Worm (Caenorhabditis elegans) whole organism, L4 larva: ENCODE measurements around the gene lars-1.

Experiments
- F10B5.3 ChIP-seq: sonication (generic microtip); optimal IDR thresholded peaks from 2 replicates; lab custom pipeline; 2016; ENCODE audit warnings: mild to moderate bottlenecking, missing genetic modification characterization, missing compliant biosample characterization
- Y75B8A.6 ChIP-seq: fragments of 200-800 bp; sonication (Bioruptor generic); IDR thresholded peaks from 2 replicates; pipeline ENCODE4 v1.3.6; 2022; ENCODE audit warnings: missing genetic modification reagents, missing genetic modification characterization, missing compliant biosample characterization
- ceh-20 ChIP-seq: fragments of 200-800 bp; sonication (Bioruptor generic); IDR thresholded peaks from 2 replicates; pipeline ENCODE4 v1.3.6; 2022; ENCODE audit warnings: missing genetic modification reagents, missing genetic modification characterization, missing compliant biosample characterization
- ceh-62 ChIP-seq: sonication (generic microtip); optimal IDR thresholded peaks from 2 replicates; lab custom pipeline; 2017; ENCODE audit warnings: missing biosample characterization, missing genetic modification characterization
- cey-2 ChIP-seq: sonication (generic microtip); optimal IDR thresholded peaks from 3 replicates; lab custom pipeline; 2017; ENCODE audit warnings: missing genetic modification characterization, mild to moderate bottlenecking, missing compliant biosample characterization, antibody characterized with exemption, borderline replicate concordance; ENCODE audit not compliant: insufficient read depth
- daf-8 ChIP-seq: fragments of 200-800 bp; sonication (Bioruptor generic); IDR thresholded peaks from 2 replicates; pipeline ENCODE4 v1.3.6; 2022; ENCODE audit warnings: missing genetic modification characterization, missing compliant biosample characterization
- dmd-6 ChIP-seq: fragments of 200-800 bp; sonication (Bioruptor generic); IDR thresholded peaks from 2 replicates; pipeline ENCODE4 v1.3.6; 2022; ENCODE audit warnings: missing genetic modification reagents, missing genetic modification characterization, missing compliant biosample characterization
- duxl-1 ChIP-seq: sonication (generic microtip); optimal IDR thresholded peaks from 2 replicates; lab custom pipeline; 2016; ENCODE audit warnings: mild to moderate bottlenecking, missing genetic modification characterization, moderate library complexity, missing compliant biosample characterization; ENCODE audit not compliant: poor library complexity
- egl-27 ChIP-seq: sonication (generic microtip); optimal IDR thresholded peaks from 3 replicates; lab custom pipeline; 2017; ENCODE audit warnings: missing biosample characterization, missing genetic modification reagents, missing genetic modification characterization
- egl-43 ChIP-seq: fragments of 200-800 bp; sonication (Bioruptor generic); IDR thresholded peaks from 2 replicates; pipeline ENCODE4 v1.3.6; 2022; ENCODE audit warnings: missing genetic modification reagents, missing genetic modification characterization, missing compliant biosample characterization
- hlh-30 ChIP-seq: sonication (generic microtip); optimal IDR thresholded peaks from 2 replicates; lab custom pipeline; 2017; ENCODE audit warnings: antibody characterized with exemption, mild to moderate bottlenecking, missing genetic modification characterization, missing compliant biosample characterization; ENCODE audit not compliant: insufficient read depth
- lin-13 ChIP-seq: fragments of 150-350 bp; optimal IDR thresholded peaks from 2 replicates; lab custom pipeline; 2014; ENCODE audit warnings: missing biosample characterization, missing genetic modification reagents, missing genetic modification characterization
- lin-15B ChIP-seq: fragments of 150-350 bp; sonication (generic microtip); optimal IDR thresholded peaks from 3 replicates; lab custom pipeline; 2014; ENCODE audit warnings: missing biosample characterization, missing genetic modification characterization
- lin-39 ChIP-seq: fragments of 150-350 bp; optimal IDR thresholded peaks from 2 replicates; lab custom pipeline; 2014; ENCODE audit warnings: missing biosample characterization, missing genetic modification reagents, missing genetic modification characterization
- lsy-2 ChIP-seq, 2 experiments: fragments of 150-350 bp in 1 of 2; sonication (generic microtip) in 1 of 2; optimal IDR thresholded peaks; 2 replicates each; lab custom pipeline; 2014 to 2017; ENCODE audit warnings: missing biosample characterization in 2 of 2, missing genetic modification characterization in 2 of 2
- mdl-1 ChIP-seq, 2 experiments: fragments of 150-350 bp in 1 of 2; sonication (generic microtip) in 1 of 2; optimal IDR thresholded peaks; 2 replicates each; lab custom pipeline; 2014 to 2017; ENCODE audit warnings: missing biosample characterization in 2 of 2, missing genetic modification characterization in 2 of 2
- mep-1 ChIP-seq: fragments of 150-350 bp; sonication (generic microtip); optimal IDR thresholded peaks from 3 replicates; lab custom pipeline; 2014; ENCODE audit warnings: missing biosample characterization, missing genetic modification characterization
- mes-2 ChIP-seq: sonication (generic microtip); optimal IDR thresholded peaks from 2 replicates; lab custom pipeline; 2016; ENCODE audit warnings: missing genotype, mild to moderate bottlenecking, missing genetic modification characterization, missing compliant biosample characterization; ENCODE audit not compliant: poor library complexity, severe bottlenecking
- mxl-2 ChIP-seq: fragments of 200-800 bp; sonication (Bioruptor generic); conservative IDR thresholded peaks from 2 replicates; pipeline ENCODE4 v1.3.6; 2022; ENCODE audit warnings: missing genetic modification reagents, missing genetic modification characterization, missing compliant biosample characterization
- nhr-102 ChIP-seq: sonication (generic microtip); optimal IDR thresholded peaks from 2 replicates; lab custom pipeline; 2016; ENCODE audit warnings: mild to moderate bottlenecking, missing genetic modification characterization, moderate library complexity, missing compliant biosample characterization
- nhr-11 ChIP-seq: fragments of 150-350 bp; optimal IDR thresholded peaks from 2 replicates; lab custom pipeline; 2014; ENCODE audit warnings: missing biosample characterization, missing genetic modification characterization
- nhr-28 ChIP-seq: fragments of 150-350 bp; optimal IDR thresholded peaks from 2 replicates; lab custom pipeline; 2014; ENCODE audit warnings: missing biosample characterization, missing genetic modification characterization
- nhr-6 ChIP-seq: fragments of 150-350 bp; optimal IDR thresholded peaks from 2 replicates; lab custom pipeline; 2014; ENCODE audit warnings: missing biosample characterization, missing genetic modification characterization
- php-3 ChIP-seq: fragments of 200-800 bp; sonication (Bioruptor generic); IDR thresholded peaks from 2 replicates; pipeline ENCODE4 v1.3.6; 2022; ENCODE audit warnings: missing genetic modification reagents, missing genetic modification characterization, missing compliant biosample characterization
- set-16 ChIP-seq: fragments of 200-800 bp; sonication (Bioruptor generic); IDR thresholded peaks from 2 replicates; pipeline ENCODE4 v1.3.6; 2022; ENCODE audit warnings: missing genetic modification reagents, missing genetic modification characterization, missing compliant biosample characterization
- snpc-1.2 ChIP-seq: fragments of 200-800 bp; sonication (Bioruptor generic); IDR thresholded peaks from 2 replicates; pipeline ENCODE4 v1.3.6; 2022; ENCODE audit warnings: missing genetic modification reagents, missing genetic modification characterization, missing compliant biosample characterization
- spr-3 ChIP-seq: fragments of 200-800 bp; sonication (Bioruptor generic); optimal IDR thresholded peaks from 2 replicates; lab custom pipeline; 2018; ENCODE audit warnings: mild to moderate bottlenecking, missing genetic modification characterization, missing compliant biosample characterization
- tag-97 ChIP-seq: fragments of 200-800 bp; sonication (Bioruptor generic); IDR thresholded peaks from 2 replicates; pipeline ENCODE4 v1.3.6; 2022; ENCODE audit warnings: missing genetic modification characterization, missing compliant biosample characterization
- unc-39 ChIP-seq: sonication (generic microtip); optimal IDR thresholded peaks from 2 replicates; lab custom pipeline; 2017; ENCODE audit warnings: missing biosample characterization, missing genetic modification characterization
- vab-7 ChIP-seq: fragments of 200-800 bp; sonication (Bioruptor generic); IDR thresholded peaks from 2 replicates; pipeline ENCODE4 v1.3.6; 2022; ENCODE audit warnings: missing genetic modification reagents, missing genetic modification characterization, missing compliant biosample characterization
- zag-1 ChIP-seq: fragments of 150-350 bp; optimal IDR thresholded peaks from 2 replicates; lab custom pipeline; 2014; ENCODE audit warnings: missing biosample characterization, missing genetic modification characterization
- zfp-3 ChIP-seq: fragments of 200-800 bp; sonication (Bioruptor generic); conservative IDR thresholded peaks from 2 replicates; pipeline ENCODE4 v1.3.6; 2022; ENCODE audit warnings: missing genetic modification reagents, missing genetic modification characterization, missing compliant biosample characterization
- zip-2 ChIP-seq: fragments of 150-350 bp; optimal IDR thresholded peaks from 2 replicates; lab custom pipeline; 2014; ENCODE audit warnings: missing biosample characterization, missing genetic modification characterization

Gene lars-1

ce11 chrIII:4166745-4167144 is 19.9 kb downstream of the lars-1 start, which contains the start of gene rnf-5:
Gene rnf-5 (minus strand): TSS chrIII:4166845.
- TF ChIP-seq ceh-62 (no peak), mxl-2 (GFP tag; lab: Robert Waterston, UW) (no peak), zip-2 (tag; lab: Kevin White, UChicago) (no peak), dmd-6 (GFP tag; lab: Robert Waterston, UW) (no peak), vab-7 (GFP tag; lab: Robert Waterston, UW) (no peak), nhr-6 (no peak), nhr-102 (tag; lab: Kevin White, UChicago) (no peak), lin-15B (tag; lab: Kevin White, UChicago) (no peak), zag-1 (no peak), nhr-28 (tag; lab: Kevin White, UChicago) (no peak), mdl-1 (tag; optimal IDR thresholded peaks at IDR 0.05; lab: Kevin White, UChicago) (no peak)

DNA sequence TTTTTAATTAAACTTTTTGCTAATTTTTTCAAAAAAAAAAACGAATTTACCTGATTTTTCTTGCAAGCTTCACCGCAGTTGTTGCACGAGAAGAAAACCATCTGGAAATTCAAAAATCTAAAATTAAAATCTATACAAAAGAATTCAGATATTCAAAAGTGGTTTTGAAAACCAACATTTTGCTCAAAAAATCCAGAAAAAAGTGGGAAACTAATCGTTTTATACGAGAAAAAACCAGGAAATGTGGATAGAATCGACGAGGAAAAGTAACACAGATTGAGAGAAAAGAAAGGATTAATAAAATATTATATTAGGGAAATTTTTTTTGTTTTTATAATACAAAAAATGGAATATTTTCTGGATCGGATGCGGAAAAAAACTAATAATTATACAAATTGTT is 22.5 kb downstream of the lars-1 start, which contains the start of gene C16C10.8:
Gene C16C10.8 (minus strand): TSS at position 101 of the 400 bp plus-strand sequence.
- no peak for TF ChIP-seq spr-3 (GFP tag; lab: Kevin White, UChicago)
- no peak for TF ChIP-seq cey-2 (tag; lab: Kevin White, UChicago)
- no peak for TF ChIP-seq lin-13 (GFP tag; lab: Kevin White, UChicago)
- TF ChIP-seq egl-43 (GFP tag; lab: Robert Waterston, UW), result no peak
- no peak for TF ChIP-seq lin-39 (tag; lab: Kevin White, UChicago)
- TF ChIP-seq F10B5.3 (tag; lab: Kevin White, UChicago), result no peak
- no peak for TF ChIP-seq nhr-28 (tag; lab: Kevin White, UChicago)
- TF ChIP-seq tag-97, result no peak
- no peak for TF ChIP-seq set-16

DNA sequence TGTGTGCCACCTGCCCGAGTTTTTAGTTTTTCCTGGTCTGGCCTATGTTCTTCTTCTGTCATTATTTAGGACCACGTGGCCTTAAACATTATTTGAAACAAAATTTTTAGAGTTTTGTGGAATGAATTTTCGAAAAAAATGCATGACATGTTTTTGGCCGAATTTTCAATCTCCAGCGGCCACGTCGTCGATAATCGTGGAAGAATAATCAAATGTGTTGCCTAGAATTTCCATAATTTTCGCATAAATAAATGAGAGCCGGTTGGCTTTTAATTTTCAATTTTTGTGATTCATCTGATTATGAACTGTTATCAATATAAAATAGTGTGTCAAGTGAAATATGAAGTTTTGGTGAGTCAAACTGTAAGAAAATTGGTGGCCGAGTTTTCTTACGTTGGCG is 25.7 kb downstream of the lars-1 start, which contains the start of gene C01G12.16:
Gene C01G12.16 (plus strand): TSS at position 301 of the 400 bp plus-strand sequence.
- TF ChIP-seq mes-2 (tag; lab: Kevin White, UChicago) (no peak), php-3 (GFP tag; lab: Robert Waterston, UW) (no peak), hlh-30 (tag; lab: Kevin White, UChicago) (no peak), snpc-1.2 (GFP tag; lab: Robert Waterston, UW) (no peak), Y75B8A.6 (no peak), mep-1 (tag; lab: Kevin White, UChicago) (no peak), daf-8 (GFP tag; lab: Robert Waterston, UW) (no peak), egl-27 (tag; lab: Kevin White, UChicago) (no peak), duxl-1 (tag; lab: Kevin White, UChicago) (no peak), dmd-6 (GFP tag; lab: Robert Waterston, UW) (no peak), unc-39 (tag; lab: Kevin White, UChicago) (no peak), nhr-11 (tag; lab: Kevin White, UChicago) (no peak), ceh-20 (GFP tag; lab: Robert Waterston, UW) (no peak)

DNA sequence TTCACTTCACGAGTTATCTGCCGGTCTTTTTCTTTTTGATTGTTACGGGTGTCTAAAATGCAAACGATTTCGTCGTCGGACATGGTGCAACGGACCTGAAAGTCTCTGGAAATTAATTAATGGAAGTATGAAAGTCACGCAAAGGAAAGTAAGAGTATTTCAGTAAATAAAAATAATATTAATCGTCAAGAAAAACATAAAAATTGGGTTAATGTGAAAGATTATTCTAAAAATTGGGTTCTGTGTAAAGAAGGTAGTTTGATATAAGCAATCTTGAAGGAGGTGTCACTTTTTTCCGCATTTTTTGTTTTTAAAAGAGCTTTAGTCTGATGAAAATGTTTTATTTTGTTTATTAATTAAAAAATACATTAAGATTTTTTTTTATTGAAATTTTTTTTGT is 29.3 kb downstream of the lars-1 start, which contains the start of gene C16C10.9:
Gene C16C10.9 (minus strand): TSS at position 101 of the 400 bp plus-strand sequence.
- no peak for TF ChIP-seq zfp-3 (GFP tag; lab: Robert Waterston, UW)
- TF ChIP-seq, all 104 proteins: peak for 0

ce11 chrIII:4153299-4153698 is 33.3 kb downstream of the lars-1 start, which contains the start of gene glod-4:
Gene glod-4 (plus strand): TSS chrIII:4153599.
- TF ChIP-seq nhr-11 (tag; lab: Kevin White, UChicago), result no peak
- peak in 1 of 2 experiments; percentile 41 for TF ChIP-seq lsy-2 (tag; optimal IDR thresholded peaks at IDR 0.05; lab: Kevin White, UChicago)
